Worm (Caenorhabditis elegans) whole organism, L1 larva: ENCODE data around the gene M7.12.

ENCODE experiments used
- ama-1 ChIP-seq: fragments of 150-350 bp; optimal IDR thresholded peaks from 2 replicates; lab custom pipeline; 2014
- ceh-82 ChIP-seq, 3 experiments: fragments of 150-350 bp in 1 of 3; sonication (generic microtip) in 2 of 3; optimal IDR thresholded peaks; 2 replicates each; lab custom pipeline; 2014 to 2017; ENCODE audit warnings: missing biosample characterization in 3 of 3, missing genetic modification characterization in 3 of 3
- elt-3 ChIP-seq, 6 experiments: fragments of 150-350 bp in 1 of 6; sonication (generic microtip); optimal IDR thresholded peaks; 2 replicates each; lab custom pipeline; 2017 to 2018; ENCODE audit warnings: missing biosample characterization in 6 of 6, missing genetic modification characterization in 6 of 6, inconsistent platforms in 1 of 6

- no peak for TF ChIP-seq ama-1 (lab: Kevin White, UChicago)
- no peak for TF ChIP-seq ceh-82 (tag; optimal IDR thresholded peaks at IDR 0.05; lab: Kevin White, UChicago)
- TF ChIP-seq elt-3 (tag; optimal IDR thresholded peaks at IDR 0.05; lab: Kevin White, UChicago), result no peak
Measured at ce11 chrIV:11078482-11078881, 19.3 kb downstream of the M7.12 start, which contains the start of gene Y5F2A.4.
